Worm (Caenorhabditis elegans): ENCODE measurements around the gene zig-8.

The zig-8 gene

DNA sequence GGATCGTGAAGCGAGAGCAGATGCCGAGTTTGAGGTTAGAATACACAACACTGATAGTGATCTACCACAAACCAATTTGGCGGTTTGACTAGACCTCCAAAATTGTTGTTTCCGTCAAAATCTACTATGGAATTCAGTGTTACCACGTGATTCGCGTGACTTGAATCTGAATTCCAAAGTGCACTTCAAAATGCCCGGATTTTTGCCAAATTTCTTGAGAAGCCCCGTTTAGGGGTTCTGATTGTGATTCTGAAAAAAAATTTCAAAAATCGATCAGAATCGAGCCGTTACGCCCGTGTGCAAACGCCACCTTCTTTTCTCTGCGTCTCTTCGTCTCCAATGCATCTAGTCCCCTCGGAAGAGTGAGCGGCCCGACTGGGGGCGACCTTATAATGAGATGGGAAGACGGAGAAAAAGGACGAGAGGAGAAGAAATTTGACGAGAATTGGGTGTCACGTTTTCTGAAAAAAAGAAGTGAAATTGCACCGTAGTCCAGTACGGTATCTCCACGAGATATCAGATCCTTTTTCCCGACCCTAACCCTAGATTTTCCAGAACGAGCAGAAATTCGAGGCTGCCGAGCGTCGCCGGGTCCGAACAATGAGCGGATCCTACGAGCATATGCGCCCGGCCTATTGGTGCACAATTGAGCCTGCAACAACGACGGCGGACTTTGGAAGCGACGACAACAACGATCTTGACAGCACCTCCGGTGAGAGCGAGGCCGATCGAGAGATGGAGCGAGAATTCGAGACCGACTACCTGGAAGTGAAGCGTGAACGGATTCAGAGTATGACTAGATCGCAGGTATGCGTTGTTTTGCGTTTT lies 48.0 kb upstream of the zig-8 start:
- TF ChIP-seq ztf-11 (tag; optimal IDR thresholded peaks at IDR 0.05) (no peak), nhr-21 (tag; optimal IDR thresholded peaks at IDR 0.05) (peak; percentile 48), sem-4 (tag; optimal IDR thresholded peaks at IDR 0.05) (peak; percentile 81), crh-2 (tag; optimal IDR thresholded peaks at IDR 0.05) (peak; percentile 30), lsy-2 (tag; optimal IDR thresholded peaks at IDR 0.05) (peak in 1 of 2 experiments; percentile 58), unc-55 (GFP tag; optimal IDR thresholded peaks at IDR 0.05) (peak; percentile 2), nhr-237 (tag; optimal IDR thresholded peaks at IDR 0.05) (no peak), lin-13 (GFP tag; optimal IDR thresholded peaks at IDR 0.05) (peak; percentile 10), nhr-25 (tag; optimal IDR thresholded peaks at IDR 0.05) (peak; percentile 41), ceh-82 (tag; optimal IDR thresholded peaks at IDR 0.05) (no peak), C34F6.9 (tag; optimal IDR thresholded peaks at IDR 0.05) (peak; percentile 23), ztf-1 (GFP tag; conservative IDR thresholded peaks at IDR 0.05) (no peak), F13H6.1 (tag; optimal IDR thresholded peaks at IDR 0.05) (peak; percentile 5), nhr-129 (tag; optimal IDR thresholded peaks at IDR 0.05) (no peak), sma-9 (GFP tag; optimal IDR thresholded peaks at IDR 0.05) (peak; percentile 33), sma-9 (tag; optimal IDR thresholded peaks at IDR 0.05) (no peak), mdl-1 (tag; optimal IDR thresholded peaks at IDR 0.05) (peak in 1 of 2 experiments; percentile 14), blmp-1 (tag; optimal IDR thresholded peaks at IDR 0.05; ENCODE audit: insufficient read depth) (peak; percentile 11)

DNA sequence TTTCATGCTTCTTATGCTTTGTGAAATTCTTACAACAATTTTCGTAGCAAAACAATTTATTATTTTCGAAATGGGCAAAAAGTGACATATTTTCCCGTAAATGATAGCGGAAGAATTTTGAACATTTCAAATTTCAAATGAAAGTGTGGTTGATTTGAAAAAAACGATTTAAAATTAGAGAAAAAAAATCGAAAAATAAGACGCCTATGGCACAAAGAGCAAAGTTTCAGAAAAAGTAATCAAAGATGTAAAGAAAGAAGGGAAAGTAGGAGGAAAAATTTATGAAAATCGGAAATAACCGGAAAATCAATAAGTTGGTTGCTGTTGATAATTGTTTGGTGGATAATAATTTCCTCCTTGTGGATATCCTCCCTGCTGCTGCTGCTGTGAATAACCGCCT lies 32.2 kb upstream of the zig-8 start:
- TF ChIP-seq nhr-23 (tag; optimal IDR thresholded peaks at IDR 0.05) (no peak), mab-5 (tag; optimal IDR thresholded peaks at IDR 0.05) (no peak), sma-3 (GFP tag; optimal IDR thresholded peaks at IDR 0.05) (no peak), nhr-11 (tag; optimal IDR thresholded peaks at IDR 0.05) (no peak), aly-2 (tag; optimal IDR thresholded peaks at IDR 0.05) (no peak), alr-1 (tag; optimal IDR thresholded peaks at IDR 0.05) (no peak), lin-11 (tag; optimal IDR thresholded peaks at IDR 0.05) (no peak), ztf-1 (GFP tag; conservative IDR thresholded peaks at IDR 0.05) (no peak), C34F6.9 (tag; optimal IDR thresholded peaks at IDR 0.05) (no peak), crh-2 (tag; optimal IDR thresholded peaks at IDR 0.05) (no peak), lsy-2 (tag; optimal IDR thresholded peaks at IDR 0.05) (no peak), snpc-4 (tag; optimal IDR thresholded peaks at IDR 0.05) (no peak)

DNA sequence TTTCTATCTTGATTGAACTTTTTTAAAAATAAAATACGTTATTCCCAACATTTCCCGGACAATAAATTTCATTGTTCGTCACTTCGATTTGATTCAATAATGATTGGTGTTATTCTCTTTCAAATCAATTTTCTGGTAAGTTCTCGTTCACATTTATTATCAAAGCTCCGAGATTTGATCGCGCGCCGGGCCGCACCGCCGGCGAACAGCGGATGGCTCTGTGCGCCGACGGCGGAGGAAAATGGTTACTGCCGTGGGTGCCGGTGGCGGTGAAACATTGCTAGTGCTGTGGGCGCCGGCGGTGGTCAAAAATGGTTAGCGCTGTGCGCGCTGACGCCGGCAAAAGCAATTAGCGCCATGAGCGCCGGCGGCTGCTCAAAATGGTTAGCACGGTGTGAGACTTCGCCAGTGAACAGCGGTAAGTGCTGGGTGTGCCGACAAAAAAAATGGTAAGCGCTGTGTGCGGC lies 28.5 kb upstream of the zig-8 start, which contains the start of gene Y39E4B.13:
Gene Y39E4B.13 (plus strand): TSS at position 51 of the 467 bp plus-strand sequence.
- no peak for TF ChIP-seq dmd-4 (tag; optimal IDR thresholded peaks at IDR 0.05)
- no peak for TF ChIP-seq nhr-23 (tag; optimal IDR thresholded peaks at IDR 0.05)
- TF ChIP-seq snpc-4 (tag; optimal IDR thresholded peaks at IDR 0.05) = no peak
- TF ChIP-seq egl-27 (tag; optimal IDR thresholded peaks at IDR 0.05) = no peak
- TF ChIP-seq elt-3 (tag; optimal IDR thresholded peaks at IDR 0.05) = no peak
- TF ChIP-seq lin-11 (tag; optimal IDR thresholded peaks at IDR 0.05) = no peak
- TF ChIP-seq ztf-11 (tag; optimal IDR thresholded peaks at IDR 0.05) = no peak
- TF ChIP-seq ztf-4 (tag; optimal IDR thresholded peaks at IDR 0.05) = no peak
- no peak for TF ChIP-seq unc-39 (tag; optimal IDR thresholded peaks at IDR 0.05)
- no peak for TF ChIP-seq sma-9 (GFP tag; optimal IDR thresholded peaks at IDR 0.05)
- TF ChIP-seq sma-9 (tag; optimal IDR thresholded peaks at IDR 0.05) = no peak
- no peak for TF ChIP-seq gmeb-1 (tag; optimal IDR thresholded peaks at IDR 0.05)
- no peak for TF ChIP-seq nhr-12 (tag; optimal IDR thresholded peaks at IDR 0.05)
- no peak for TF ChIP-seq unc-55 (GFP tag; optimal IDR thresholded peaks at IDR 0.05)
- TF ChIP-seq nhr-237 (tag; optimal IDR thresholded peaks at IDR 0.05) = no peak
- no peak for TF ChIP-seq ceh-16 (tag; optimal IDR thresholded peaks at IDR 0.05)
- no peak for TF ChIP-seq crh-2 (tag; optimal IDR thresholded peaks at IDR 0.05)

DNA sequence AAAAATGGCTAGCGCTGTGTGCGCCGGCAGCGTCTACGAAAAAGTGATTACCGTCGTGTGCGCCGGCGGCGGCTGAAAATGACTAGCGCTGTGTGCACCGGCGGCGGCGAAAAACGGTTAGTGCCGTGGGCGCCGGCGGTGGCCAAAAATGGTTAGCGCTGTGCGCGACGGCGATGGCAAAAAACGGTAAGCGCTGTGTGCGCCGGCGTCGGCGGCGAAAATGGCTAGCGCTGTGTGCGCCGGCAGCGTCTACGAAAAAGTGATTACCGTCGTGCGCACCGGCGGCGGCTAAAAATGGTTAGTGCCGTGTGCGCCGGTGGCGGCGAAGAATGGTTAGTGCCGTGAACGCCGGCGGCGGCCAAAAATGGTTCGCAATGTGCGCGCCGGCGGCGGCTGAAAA lies 27.3 kb upstream of the zig-8 start:
- TF ChIP-seq lin-11 (tag; optimal IDR thresholded peaks at IDR 0.05) (no peak), lin-13 (GFP tag; optimal IDR thresholded peaks at IDR 0.05) (no peak), mdl-1 (tag; optimal IDR thresholded peaks at IDR 0.05) (no peak), ceh-82 (tag; optimal IDR thresholded peaks at IDR 0.05) (no peak), ceh-16 (tag; optimal IDR thresholded peaks at IDR 0.05) (no peak), sma-9 (GFP tag; optimal IDR thresholded peaks at IDR 0.05) (no peak), sma-9 (tag; optimal IDR thresholded peaks at IDR 0.05) (no peak), sem-4 (tag; optimal IDR thresholded peaks at IDR 0.05) (no peak), nhr-129 (tag; optimal IDR thresholded peaks at IDR 0.05) (no peak), snpc-4 (tag; optimal IDR thresholded peaks at IDR 0.05) (no peak), F13H6.1 (tag; optimal IDR thresholded peaks at IDR 0.05) (no peak), nhr-237 (tag; optimal IDR thresholded peaks at IDR 0.05) (no peak), gmeb-1 (tag; optimal IDR thresholded peaks at IDR 0.05) (no peak), nhr-23 (tag; optimal IDR thresholded peaks at IDR 0.05) (no peak)

All from whole organism, L2 larva.